Worm (Caenorhabditis elegans) whole organism, L1 larva: ENCODE measurements around the gene ZC196.8.
"Not testable (repeated sequence)": the region's sequence is repeated elsewhere in the genome, so short reads cannot be mapped to it uniquely, and the experiment has no call there.

Source experiments
- C34B4.2 ChIP-seq: sonication (generic microtip); optimal IDR thresholded peaks from 2 replicates; lab custom pipeline; 2017; ENCODE audit warnings: mild to moderate bottlenecking, missing genetic modification characterization, missing compliant biosample characterization
- F16B12.6 ChIP-seq: fragments of 150-350 bp; optimal IDR thresholded peaks from 2 replicates; lab custom pipeline; 2014; ENCODE audit warnings: missing biosample characterization, missing genetic modification characterization
- aha-1 ChIP-seq: fragments of 150-350 bp; optimal IDR thresholded peaks from 2 replicates; lab custom pipeline; 2014; ENCODE audit warnings: missing biosample characterization, missing genetic modification characterization
- alr-1 ChIP-seq: fragments of 200-800 bp; sonication (Bioruptor generic); optimal IDR thresholded peaks from 2 replicates; lab custom pipeline; 2018; ENCODE audit warnings: borderline replicate concordance, mild to moderate bottlenecking, missing genetic modification characterization, missing compliant biosample characterization
- aly-2 ChIP-seq: fragments of 150-350 bp; optimal IDR thresholded peaks from 2 replicates; lab custom pipeline; 2014; ENCODE audit warnings: missing biosample characterization, missing genetic modification characterization
- ama-1 ChIP-seq: fragments of 150-350 bp; optimal IDR thresholded peaks from 2 replicates; lab custom pipeline; 2014
- blmp-1 ChIP-seq: fragments of 150-350 bp; optimal IDR thresholded peaks from 2 replicates; lab custom pipeline; 2014; ENCODE audit warnings: missing biosample characterization, missing genetic modification characterization
- ceh-63 ChIP-seq: fragments of 200-800 bp; sonication (Bioruptor generic); optimal IDR thresholded peaks from 2 replicates; lab custom pipeline; 2018; ENCODE audit warnings: mild to moderate bottlenecking, missing genetic modification characterization, missing compliant biosample characterization
- ceh-8 ChIP-seq: fragments of 200-800 bp; sonication (Bioruptor generic); optimal IDR thresholded peaks from 2 replicates; lab custom pipeline; 2018; ENCODE audit warnings: mild to moderate bottlenecking, missing genetic modification characterization, moderate library complexity, missing compliant biosample characterization
- ceh-90 ChIP-seq: sonication (generic microtip); optimal IDR thresholded peaks from 2 replicates; lab custom pipeline; 2016; ENCODE audit warnings: missing genetic modification characterization, missing compliant biosample characterization
- ces-1 ChIP-seq: fragments of 150-350 bp; optimal IDR thresholded peaks from 2 replicates; lab custom pipeline; 2014; ENCODE audit warnings: missing biosample characterization, missing genetic modification reagents, missing genetic modification characterization
- egl-13 ChIP-seq: sonication (generic microtip); optimal IDR thresholded peaks from 2 replicates; lab custom pipeline; 2016; ENCODE audit warnings: missing genotype, missing genetic modification reagents, missing genetic modification characterization, missing compliant biosample characterization
- elt-2 ChIP-seq: sonication (generic microtip); optimal IDR thresholded peaks from 2 replicates; lab custom pipeline; 2016; ENCODE audit warnings: missing genetic modification characterization, mild to moderate bottlenecking, inconsistent platforms, missing compliant biosample characterization, missing genetic modification reagents
- elt-3 ChIP-seq, 6 experiments: fragments of 150-350 bp in 1 of 6; sonication (generic microtip); optimal IDR thresholded peaks; 2 replicates each; lab custom pipeline; 2017 to 2018; ENCODE audit warnings: missing biosample characterization in 6 of 6, missing genetic modification characterization in 6 of 6, inconsistent platforms in 1 of 6
- fkh-10 ChIP-seq: sonication (generic microtip); optimal IDR thresholded peaks from 2 replicates; lab custom pipeline; 2017; ENCODE audit warnings: missing biosample characterization, missing genetic modification reagents, missing genetic modification characterization
- fkh-4 ChIP-seq: sonication (generic microtip); optimal IDR thresholded peaks from 2 replicates; lab custom pipeline; 2016; ENCODE audit warnings: missing compliant biosample characterization, missing genetic modification characterization, borderline replicate concordance
- fos-1 ChIP-seq: fragments of 150-350 bp; optimal IDR thresholded peaks from 2 replicates; lab custom pipeline; 2014; ENCODE audit warnings: missing biosample characterization, missing genetic modification characterization
- hlh-4 ChIP-seq: sonication (generic microtip); optimal IDR thresholded peaks from 2 replicates; lab custom pipeline; 2016; ENCODE audit warnings: mild to moderate bottlenecking, missing genetic modification characterization, missing compliant biosample characterization
- hpl-2 ChIP-seq: fragments of 150-350 bp; optimal IDR thresholded peaks from 2 replicates; lab custom pipeline; 2014; ENCODE audit warnings: missing biosample characterization, missing genetic modification reagents, missing genetic modification characterization
- isw-1 ChIP-seq: fragments of 200-800 bp; sonication (Bioruptor generic); IDR thresholded peaks from 2 replicates; pipeline ENCODE4 v1.3.6; 2022; ENCODE audit warnings: missing genetic modification characterization, missing compliant biosample characterization
- lin-13 ChIP-seq: fragments of 150-350 bp; optimal IDR thresholded peaks from 2 replicates; lab custom pipeline; 2014; ENCODE audit warnings: missing biosample characterization, missing genetic modification reagents, missing genetic modification characterization
- lin-14 ChIP-seq: fragments of 200-800 bp; sonication (Bioruptor generic); optimal IDR thresholded peaks from 2 replicates; lab custom pipeline; 2018; ENCODE audit warnings: mild to moderate bottlenecking, missing genetic modification characterization, moderate library complexity, missing compliant biosample characterization
- lin-35 ChIP-seq, 2 experiments: fragments of 150-350 bp; optimal IDR thresholded peaks; 2 replicates each; lab custom pipeline; 2014; ENCODE audit warnings: missing biosample characterization in 2 of 2, missing genetic modification characterization in 2 of 2, missing genetic modification reagents in 2 of 2
- lin-39 ChIP-seq: fragments of 150-350 bp; optimal IDR thresholded peaks from 2 replicates; lab custom pipeline; 2014; ENCODE audit warnings: missing biosample characterization, missing genetic modification reagents, missing genetic modification characterization
- mef-2 ChIP-seq: fragments of 150-350 bp; optimal IDR thresholded peaks from 2 replicates; lab custom pipeline; 2014; ENCODE audit warnings: missing biosample characterization, missing genetic modification characterization
- mep-1 ChIP-seq: fragments of 150-350 bp; optimal IDR thresholded peaks from 2 replicates; lab custom pipeline; 2014; ENCODE audit warnings: missing biosample characterization, missing genetic modification characterization
- nhr-19 ChIP-seq: fragments of 200-800 bp; sonication (Bioruptor generic); conservative IDR thresholded peaks from 2 replicates; pipeline ENCODE4 v1.3.6; 2022; ENCODE audit warnings: missing genetic modification characterization, missing compliant biosample characterization
- nhr-237 ChIP-seq: fragments of 150-350 bp; optimal IDR thresholded peaks from 2 replicates; lab custom pipeline; 2014; ENCODE audit warnings: missing biosample characterization, missing genetic modification characterization
- nhr-28 ChIP-seq: fragments of 150-350 bp; optimal IDR thresholded peaks from 2 replicates; lab custom pipeline; 2014; ENCODE audit warnings: missing biosample characterization, missing genetic modification characterization
- nhr-76 ChIP-seq: sonication (generic microtip); optimal IDR thresholded peaks from 2 replicates; lab custom pipeline; 2017; ENCODE audit warnings: missing biosample characterization, missing genetic modification characterization
- nhr-90 ChIP-seq: sonication (generic microtip); optimal IDR thresholded peaks from 2 replicates; lab custom pipeline; 2016; ENCODE audit warnings: mild to moderate bottlenecking, missing genetic modification characterization, missing compliant biosample characterization; ENCODE audit not compliant: poor library complexity
- skn-1 ChIP-seq: fragments of 150-350 bp; optimal IDR thresholded peaks from 2 replicates; lab custom pipeline; 2014; ENCODE audit warnings: missing biosample characterization, missing genetic modification characterization
- snpc-4 ChIP-seq: fragments of 150-350 bp; optimal IDR thresholded peaks from 2 replicates; lab custom pipeline; 2014; ENCODE audit warnings: missing biosample characterization, missing genetic modification characterization
- sox-4 ChIP-seq: sonication (generic microtip); optimal IDR thresholded peaks from 2 replicates; lab custom pipeline; 2016; ENCODE audit warnings: missing genetic modification characterization, missing compliant biosample characterization
- tlp-1 ChIP-seq: fragments of 150-350 bp; optimal IDR thresholded peaks from 2 replicates; lab custom pipeline; 2014; ENCODE audit warnings: missing biosample characterization, missing genetic modification characterization
- unc-86 ChIP-seq: sonication (generic microtip); optimal IDR thresholded peaks from 2 replicates; lab custom pipeline; 2016; ENCODE audit warnings: missing genetic modification characterization, missing compliant biosample characterization
- unc-98 ChIP-seq: fragments of 200-800 bp; sonication (Bioruptor generic); IDR thresholded peaks from 2 replicates; pipeline ENCODE4 v1.3.6; 2022; ENCODE audit warnings: missing genetic modification characterization, missing compliant biosample characterization
- zip-4 ChIP-seq: fragments of 200-800 bp; sonication (Bioruptor generic); optimal IDR thresholded peaks from 2 replicates; lab custom pipeline; 2018; ENCODE audit warnings: mild to moderate bottlenecking, missing genetic modification characterization, moderate library complexity, missing compliant biosample characterization

Gene ZC196.8

DNA sequence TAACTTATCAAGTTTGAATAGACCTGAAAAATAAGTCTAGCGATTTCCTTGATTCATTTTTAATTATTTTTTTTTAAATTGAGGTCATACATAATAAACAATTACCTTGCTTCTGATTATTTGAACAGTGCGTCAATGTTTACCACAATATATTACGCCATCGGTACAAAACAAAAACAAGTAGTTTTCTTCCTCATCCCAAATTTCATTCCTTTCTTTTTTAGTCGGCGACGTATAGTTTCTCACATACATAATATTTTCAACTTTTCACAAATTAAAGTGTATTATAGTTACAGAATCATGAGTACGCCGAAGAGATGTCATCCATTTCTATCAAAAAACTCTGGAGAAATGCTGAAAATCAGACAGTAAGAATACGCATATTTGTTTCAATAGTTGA, 4.2 kb upstream of the ZC196.8 start, which contains the start of gene droe-8:
droe-8 (plus strand) TSS at position 301 of the 400 bp plus-strand sequence.
- not testable (repeated sequence) for TF ChIP-seq nhr-19 (GFP tag; lab: Robert Waterston, UW); snpc-4 (tag; lab: Kevin White, UChicago); elt-3 (tag; optimal IDR thresholded peaks at IDR 0.05; lab: Kevin White, UChicago)

DNA sequence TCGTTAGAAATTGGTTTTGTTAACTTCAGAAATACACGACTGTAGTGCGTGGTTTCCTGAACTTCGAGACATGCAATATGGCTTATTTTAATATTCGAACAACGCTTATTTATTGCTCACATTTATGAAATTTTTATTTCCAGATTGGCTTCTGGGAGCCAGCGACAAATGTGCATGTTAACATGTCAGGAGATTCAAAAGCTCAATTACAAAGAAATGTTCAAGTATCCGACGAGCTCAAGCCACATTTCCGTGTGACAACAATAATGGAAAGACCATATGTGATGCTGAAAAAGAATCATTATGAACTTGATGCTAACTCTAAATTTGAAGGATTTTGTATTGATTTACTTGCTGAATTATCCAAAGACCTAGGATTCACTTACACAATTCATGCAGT, 3.7 kb downstream of the ZC196.8 start:
- no peak for TF ChIP-seq ceh-8 (GFP tag; lab: Kevin White, UChicago)
- no peak for TF ChIP-seq unc-86 (tag; lab: Kevin White, UChicago)
- no peak for TF ChIP-seq nhr-237
- no peak for TF ChIP-seq hpl-2 (GFP tag; lab: Kevin White, UChicago)
- TF ChIP-seq lin-35 (GFP tag; optimal IDR thresholded peaks at IDR 0.05; lab: Kevin White, UChicago) = no peak
- no peak for TF ChIP-seq blmp-1
- TF ChIP-seq fkh-4 (tag; lab: Kevin White, UChicago) = no peak
- TF ChIP-seq egl-13 = no peak
- TF ChIP-seq fos-1 = no peak
- TF ChIP-seq skn-1 (tag; lab: Kevin White, UChicago) = no peak
- no peak for TF ChIP-seq hlh-4 (tag; lab: Kevin White, UChicago)
- no peak for TF ChIP-seq sox-4 (tag; lab: Kevin White, UChicago)
- no peak for TF ChIP-seq alr-1 (tag; lab: Kevin White, UChicago)
- TF ChIP-seq, all 84 proteins: peak for 0

DNA sequence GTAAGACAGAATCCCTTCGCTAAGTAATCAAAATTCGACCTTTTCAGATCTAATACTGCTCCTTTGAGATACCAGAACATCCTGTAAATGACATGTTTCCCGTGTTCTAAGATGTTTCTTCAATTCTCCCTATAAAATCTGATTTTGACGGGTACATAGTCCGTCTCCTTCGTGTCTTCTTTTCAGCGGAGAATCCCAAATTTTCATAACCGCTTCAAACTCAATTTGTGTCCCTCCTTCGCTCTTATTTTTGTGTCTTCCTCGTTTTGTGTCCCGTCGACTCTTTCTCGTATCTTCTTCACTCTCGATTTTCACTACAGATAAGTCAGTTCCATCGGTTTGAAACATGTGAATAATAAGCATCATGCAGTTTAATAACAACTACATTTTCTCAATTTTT, 5.9 kb downstream of the ZC196.8 start, which contains the start of gene glr-5:
glr-5 (plus strand) TSS at position 321 of the 400 bp plus-strand sequence.
- TF ChIP-seq nhr-76 (tag; lab: Kevin White, UChicago) (no peak), zip-4 (GFP tag; lab: Kevin White, UChicago) (no peak), elt-2 (no peak), ces-1 (GFP tag; lab: Kevin White, UChicago) (peak; percentile 52), ama-1 (lab: Kevin White, UChicago) (no peak), unc-86 (tag; lab: Kevin White, UChicago) (no peak), fkh-10 (GFP tag; lab: Kevin White, UChicago) (peak; percentile 61), sox-4 (tag; lab: Kevin White, UChicago) (no peak), nhr-28 (no peak), unc-98 (GFP tag; lab: Robert Waterston, UW) (no peak), lin-14 (GFP tag; lab: Kevin White, UChicago) (peak; percentile 68), mep-1 (tag; lab: Kevin White, UChicago) (no peak), lin-35 (GFP tag; optimal IDR thresholded peaks at IDR 0.05; lab: Kevin White, UChicago) (no peak), lin-13 (GFP tag; lab: Kevin White, UChicago) (no peak), mef-2 (tag; lab: Kevin White, UChicago) (no peak), isw-1 (GFP tag; lab: Robert Waterston, UW) (no peak), C34B4.2 (no peak), tlp-1 (tag; lab: Kevin White, UChicago) (no peak)

DNA sequence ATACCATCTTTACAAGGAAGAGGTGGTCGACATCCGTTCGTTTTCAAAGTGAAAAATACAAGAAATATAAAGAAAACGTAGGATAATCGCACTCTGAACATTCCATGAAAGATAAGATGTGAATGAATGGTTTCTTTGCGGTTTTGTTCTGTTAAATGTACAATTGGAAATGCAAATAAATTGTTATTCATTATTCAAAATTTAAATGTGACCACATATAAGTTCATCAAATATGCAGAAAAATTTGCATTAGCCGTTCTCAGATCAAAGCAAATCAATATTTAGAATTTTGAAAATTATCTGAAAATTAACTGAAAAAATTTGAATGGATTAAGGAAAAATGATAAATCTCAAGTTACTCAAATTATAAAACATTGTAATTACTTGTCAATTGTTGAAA, 10.2 kb downstream of the ZC196.8 start, which contains the start of gene ZC178.2:
ZC178.2 (minus strand) TSS at position 101 of the 400 bp plus-strand sequence.
- TF ChIP-seq aly-2 = no peak
- TF ChIP-seq nhr-90 (tag; lab: Kevin White, UChicago) = no peak
- no peak for TF ChIP-seq ceh-90 (tag; lab: Kevin White, UChicago)
- no peak for TF ChIP-seq aha-1
- TF ChIP-seq F16B12.6 (tag; lab: Kevin White, UChicago) = no peak
- TF ChIP-seq ceh-63 (GFP tag; lab: Kevin White, UChicago) = no peak
- TF ChIP-seq lin-39 = no peak
- TF ChIP-seq, all 84 proteins: peak for 0
